Worm (Caenorhabditis elegans) whole organism, midembryonic: ENCODE results near the gene F52C9.3.

Experiments used
- cog-1 ChIP-seq: sonication (generic microtip); optimal IDR thresholded peaks from 2 replicates; lab custom pipeline; 2016; ENCODE audit warnings: missing genetic modification characterization, missing compliant biosample characterization
- flt-1 ChIP-seq: fragments of 200-800 bp; sonication (Bioruptor generic); IDR thresholded peaks from 2 replicates; pipeline ENCODE4 v1.3.6; 2022; ENCODE audit warnings: missing genetic modification characterization, missing compliant biosample characterization

DNA sequence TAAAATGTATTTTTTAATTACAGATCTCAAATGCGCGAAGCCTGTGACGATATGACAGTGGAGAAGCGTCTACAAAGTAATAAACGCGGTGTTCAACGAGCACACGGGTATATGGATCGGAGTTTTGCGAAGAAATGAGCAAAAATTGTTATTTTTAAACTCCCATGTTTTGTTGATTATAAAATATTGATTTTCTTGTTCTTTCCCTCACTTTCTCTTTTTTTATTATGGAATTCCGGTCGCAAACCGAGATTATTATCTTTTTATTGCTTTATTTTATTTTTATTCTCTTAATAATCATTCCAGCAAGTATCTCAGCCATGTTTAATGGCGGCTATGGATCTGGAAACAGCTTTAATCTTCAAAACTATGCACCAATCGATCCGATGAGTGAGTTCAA lies 10.7 kb upstream of the F52C9.3 start, which contains the start of gene pqe-1:
- TF ChIP-seq flt-1 (GFP tag; lab: Robert Waterston, UW) (no peak), cog-1 (tag; lab: Kevin White, UChicago) (no peak)
